Fruit fly (Drosophila melanogaster) whole organism, embryonic: ENCODE results near the gene CG7149.
A peak's percentile ranks its signal among the peaks of the same experiment; 100 is the strongest.

ENCODE experiments used
- Atf3 ChIP-seq: fragments of 200-800 bp; sonication (Bioruptor generic); optimal IDR thresholded peaks from 3 replicates; lab custom pipeline; 2016; ENCODE audit warnings: missing biosample characterization, missing genetic modification characterization
- Atf6 ChIP-seq: fragments of 200-800 bp; sonication (Bioruptor generic); IDR thresholded peaks from 2 replicates; pipeline ENCODE4 v1.3.6; 2022; ENCODE audit warnings: missing biosample characterization, missing genetic modification characterization
- B-H1 ChIP-seq: fragments of 200-800 bp; sonication (Bioruptor generic); IDR thresholded peaks from 3 replicates; pipeline ENCODE4 v1.3.6; 2022; ENCODE audit warnings: missing biosample characterization, missing genetic modification characterization
- CG10147 ChIP-seq: fragments of 200-800 bp; sonication (Bioruptor generic); optimal IDR thresholded peaks from 2 replicates; lab custom pipeline; 2019; ENCODE audit warnings: missing biosample characterization, mild to moderate bottlenecking, missing genetic modification characterization, moderate library complexity
- CG11398 ChIP-seq: fragments of 200-800 bp; sonication (Bioruptor generic); optimal IDR thresholded peaks from 2 replicates; lab custom pipeline; 2016; ENCODE audit warnings: missing biosample characterization, missing genetic modification characterization
- CG12104 ChIP-seq: fragments of 200-800 bp; sonication (Bioruptor generic); optimal IDR thresholded peaks from 3 replicates; lab custom pipeline; 2016; ENCODE audit warnings: missing biosample characterization, missing genetic modification characterization
- CG12236 ChIP-seq: fragments of 200-800 bp; sonication (Bioruptor generic); optimal IDR thresholded peaks from 2 replicates; lab custom pipeline; 2016; ENCODE audit warnings: missing biosample characterization, missing genetic modification characterization
- CG13424 ChIP-seq: fragments of 200-800 bp; sonication (Bioruptor generic); optimal IDR thresholded peaks from 2 replicates; lab custom pipeline; 2019; ENCODE audit warnings: missing biosample characterization, mild to moderate bottlenecking, missing genetic modification characterization, moderate library complexity
- CG14860 ChIP-seq: fragments of 200-800 bp; sonication (Bioruptor generic); IDR thresholded peaks from 3 replicates; pipeline ENCODE4 v1.3.6; 2022; ENCODE audit warnings: missing biosample characterization, missing genetic modification characterization; ENCODE audit not compliant: partially characterized antibody
- CG15514 ChIP-seq: fragments of 200-800 bp; sonication (Bioruptor generic); optimal IDR thresholded peaks from 3 replicates; lab custom pipeline; 2017; ENCODE audit warnings: missing biosample characterization, missing genetic modification characterization, mild to moderate bottlenecking, moderate library complexity, missing genetic modification reagents
- CG15696 ChIP-seq: fragments of 200-800 bp; sonication (Bioruptor generic); optimal IDR thresholded peaks from 2 replicates; lab custom pipeline; 2019; ENCODE audit warnings: missing biosample characterization, mild to moderate bottlenecking, missing genetic modification characterization, moderate library complexity
- CG1647 ChIP-seq: fragments of 200-800 bp; sonication (Bioruptor generic); optimal IDR thresholded peaks from 3 replicates; lab custom pipeline; 2016; ENCODE audit warnings: missing biosample characterization, missing genetic modification characterization
- CG17359 ChIP-seq: fragments of 200-800 bp; sonication (Bioruptor generic); optimal IDR thresholded peaks from 3 replicates; lab custom pipeline; 2018; ENCODE audit warnings: missing biosample characterization, mild to moderate bottlenecking, missing genetic modification characterization, moderate library complexity
- CG17802 ChIP-seq: fragments of 200-800 bp; sonication (Bioruptor generic); optimal IDR thresholded peaks from 2 replicates; lab custom pipeline; 2018; ENCODE audit warnings: missing biosample characterization, mild to moderate bottlenecking, missing genetic modification characterization, moderate library complexity
- CG1792 ChIP-seq: fragments of 200-800 bp; sonication (Bioruptor generic); optimal IDR thresholded peaks from 2 replicates; lab custom pipeline; 2016; ENCODE audit warnings: missing biosample characterization, missing genetic modification characterization
- CG32772 ChIP-seq: fragments of 200-800 bp; sonication (Bioruptor generic); IDR thresholded peaks from 2 replicates; pipeline ENCODE4 v1.3.6; 2022; ENCODE audit warnings: missing biosample characterization, missing genetic modification characterization
- CG34224 ChIP-seq: fragments of 200-800 bp; sonication (Bioruptor generic); IDR thresholded peaks from 3 replicates; pipeline ENCODE4 v1.3.6; 2022; ENCODE audit warnings: missing biosample characterization, missing genetic modification characterization; ENCODE audit not compliant: partially characterized antibody
- CG34376 ChIP-seq: fragments of 200-800 bp; sonication (Bioruptor generic); optimal IDR thresholded peaks from 2 replicates; lab custom pipeline; 2018; ENCODE audit warnings: missing biosample characterization, mild to moderate bottlenecking, missing genetic modification characterization
- CG3838 ChIP-seq: fragments of 200-800 bp; sonication (Bioruptor generic); optimal IDR thresholded peaks from 3 replicates; lab custom pipeline; 2016; ENCODE audit warnings: missing biosample characterization, missing genetic modification characterization
- CG3847 ChIP-seq: fragments of 200-800 bp; sonication (Bioruptor generic); IDR thresholded peaks from 2 replicates; pipeline ENCODE4 v1.3.6; 2022; ENCODE audit warnings: missing biosample characterization, missing genetic modification characterization
- CG4282 ChIP-seq: fragments of 200-800 bp; sonication (Bioruptor generic); optimal IDR thresholded peaks from 2 replicates; lab custom pipeline; 2016; ENCODE audit warnings: missing biosample characterization, missing genetic modification characterization
- CG6654 ChIP-seq: fragments of 200-800 bp; sonication (Bioruptor generic); optimal IDR thresholded peaks from 2 replicates; lab custom pipeline; 2017; ENCODE audit warnings: missing biosample characterization, mild to moderate bottlenecking, missing genetic modification characterization
- CG6683 ChIP-seq: fragments of 200-800 bp; sonication (Bioruptor generic); optimal IDR thresholded peaks from 2 replicates; lab custom pipeline; 2017; ENCODE audit warnings: missing biosample characterization, mild to moderate bottlenecking, missing genetic modification characterization, missing genetic modification reagents
- CG6689 ChIP-seq: fragments of 200-800 bp; sonication (Bioruptor generic); IDR thresholded peaks from 2 replicates; pipeline ENCODE4 v1.3.6; 2022; ENCODE audit warnings: missing biosample characterization, missing genetic modification characterization
- CG7271 ChIP-seq: fragments of 200-800 bp; sonication (Bioruptor generic); optimal IDR thresholded peaks from 2 replicates; lab custom pipeline; 2018; ENCODE audit warnings: missing biosample characterization, mild to moderate bottlenecking, missing genetic modification characterization, moderate library complexity
- CG8089 ChIP-seq: fragments of 200-800 bp; sonication (Bioruptor generic); optimal IDR thresholded peaks from 3 replicates; lab custom pipeline; 2016; ENCODE audit warnings: missing biosample characterization, missing genetic modification characterization
- CG8765 ChIP-seq: fragments of 200-800 bp; sonication (Bioruptor generic); IDR thresholded peaks from 2 replicates; pipeline ENCODE4 v1.3.6; 2022; ENCODE audit warnings: missing biosample characterization, missing genetic modification characterization
- CG9876 ChIP-seq: fragments of 200-800 bp; sonication (Bioruptor generic); optimal IDR thresholded peaks from 2 replicates; lab custom pipeline; 2016; ENCODE audit warnings: missing biosample characterization, missing genetic modification characterization
- CTCF ChIP-seq: fragments of 200-800 bp; sonication (Bioruptor generic); optimal IDR thresholded peaks from 2 replicates; lab custom pipeline; 2017; ENCODE audit warnings: missing biosample characterization, mild to moderate bottlenecking, missing genetic modification characterization, moderate library complexity
- CkIIα-i1 ChIP-seq: fragments of 200-800 bp; sonication (Bioruptor generic); IDR thresholded peaks from 2 replicates; pipeline ENCODE4 v1.3.6; 2022; ENCODE audit warnings: missing biosample characterization, missing genetic modification characterization
- HLH54F ChIP-seq: fragments of 200-800 bp; sonication (Bioruptor generic); optimal IDR thresholded peaks from 3 replicates; lab custom pipeline; 2016; ENCODE audit warnings: missing biosample characterization, missing genetic modification characterization
- Hr39 ChIP-seq: fragments of >200 bp; optimal IDR thresholded peaks from 2 replicates; lab custom pipeline; 2017
- MESR4 ChIP-seq: fragments of 200-800 bp; sonication (Bioruptor generic); optimal IDR thresholded peaks from 2 replicates; lab custom pipeline; 2018; ENCODE audit warnings: missing biosample characterization, mild to moderate bottlenecking, missing genetic modification characterization, moderate library complexity
- Med ChIP-seq: fragments of 200-800 bp; sonication (Bioruptor generic); peaks from one replicate; lab custom pipeline; 2016; ENCODE audit warnings: missing biosample characterization, missing genetic modification characterization, mild to moderate bottlenecking, inconsistent platforms, moderate library complexity
- Sry-β ChIP-seq: fragments of 200-800 bp; sonication (Bioruptor generic); optimal IDR thresholded peaks from 2 replicates; lab custom pipeline; 2018; ENCODE audit warnings: missing biosample characterization, mild to moderate bottlenecking, missing genetic modification characterization, moderate library complexity
- TFAM ChIP-seq: fragments of 200-800 bp; sonication (Bioruptor generic); optimal IDR thresholded peaks from 2 replicates; lab custom pipeline; 2017; ENCODE audit warnings: missing biosample characterization, missing genetic modification characterization, inconsistent platforms
- Xbp1 ChIP-seq: fragments of 200-800 bp; sonication (Bioruptor generic); optimal IDR thresholded peaks from 3 replicates; lab custom pipeline; 2016; ENCODE audit warnings: missing biosample characterization, mild to moderate bottlenecking, missing genetic modification characterization
- Xrp1 ChIP-seq: fragments of 200-800 bp; sonication (Bioruptor generic); IDR thresholded peaks from 2 replicates; pipeline ENCODE4 v1.3.6; 2022; ENCODE audit warnings: missing biosample characterization, missing genetic modification characterization
- bigmax ChIP-seq: fragments of 200-800 bp; sonication (Bioruptor generic); optimal IDR thresholded peaks from 2 replicates; lab custom pipeline; 2018; ENCODE audit warnings: missing biosample characterization, mild to moderate bottlenecking, missing genetic modification characterization
- bowl ChIP-seq: fragments of 200-800 bp; sonication (Bioruptor generic); IDR thresholded peaks from 2 replicates; pipeline ENCODE4 v1.3.6; 2022; ENCODE audit warnings: missing biosample characterization, missing genetic modification characterization
- cg ChIP-seq: fragments of 200-800 bp; sonication (Bioruptor generic); optimal IDR thresholded peaks from 3 replicates; lab custom pipeline; 2019; ENCODE audit warnings: missing biosample characterization, mild to moderate bottlenecking, missing genetic modification characterization, moderate library complexity
- croc ChIP-seq: fragments of 200-800 bp; sonication (Bioruptor generic); conservative IDR thresholded peaks from 3 replicates; pipeline ENCODE4 v1.3.6; 2022; ENCODE audit warnings: missing biosample characterization, missing genetic modification characterization
- danr ChIP-seq: fragments of 200-800 bp; sonication (Bioruptor generic); IDR thresholded peaks from 2 replicates; pipeline ENCODE4 v1.3.6; 2022; ENCODE audit warnings: missing biosample characterization, missing genetic modification characterization
- fru ChIP-seq: fragments of >200 bp; optimal IDR thresholded peaks from 2 replicates; lab custom pipeline; 2017
- grn ChIP-seq: fragments of 200-800 bp; sonication (Bioruptor generic); optimal IDR thresholded peaks from 3 replicates; lab custom pipeline; 2017; ENCODE audit warnings: missing biosample characterization, missing genetic modification characterization
- gsb-n ChIP-seq: fragments of 200-800 bp; sonication (Bioruptor generic); optimal IDR thresholded peaks from 3 replicates; lab custom pipeline; 2018; ENCODE audit warnings: missing biosample characterization, mild to moderate bottlenecking, missing genetic modification characterization
- jigr1 ChIP-seq: fragments of 200-800 bp; sonication (Bioruptor generic); IDR thresholded peaks from 3 replicates; pipeline ENCODE4 v1.3.6; 2022; ENCODE audit warnings: missing biosample characterization, missing genetic modification characterization
- ken ChIP-seq: fragments of 200-800 bp; sonication (Bioruptor generic); IDR thresholded peaks from 3 replicates; pipeline ENCODE4 v1.3.6; 2022; ENCODE audit warnings: missing biosample characterization, missing genetic modification characterization
- otp ChIP-seq: fragments of 200-800 bp; sonication (Bioruptor generic); IDR thresholded peaks from 3 replicates; pipeline ENCODE4, ENCODE4 v1.3.6; 2022; ENCODE audit warnings: missing biosample characterization, missing genetic modification characterization
- sqz ChIP-seq: fragments of 200-800 bp; sonication (Bioruptor generic); optimal IDR thresholded peaks from 3 replicates; lab custom pipeline; 2018; ENCODE audit warnings: missing biosample characterization, mild to moderate bottlenecking, missing genetic modification characterization
- tup ChIP-seq: fragments of 200-800 bp; sonication (Bioruptor generic); optimal IDR thresholded peaks from 2 replicates; lab custom pipeline; 2016; ENCODE audit warnings: missing biosample characterization, mild to moderate bottlenecking, missing genetic modification characterization, moderate library complexity
- usp ChIP-seq: fragments of >200 bp; optimal IDR thresholded peaks from 2 replicates; lab custom pipeline; 2017; ENCODE audit warnings: missing biosample characterization, missing genetic modification characterization

Gene CG7149

dm6 chr2L:7811249-7812002 lies 21.1 kb upstream of the CG7149 start, which contains the start of gene LanB1 (continued):
- TF ChIP-seq gsb-n (no peak), HLH54F (no peak), CG17802 (tag; lab: Kevin White, UChicago) (no peak), otp (GFP tag; lab: Robert Waterston, UW) (no peak), Atf3 (GFP tag; lab: Kevin White, UChicago) (no peak), TFAM (GFP tag; lab: Kevin White, UChicago) (no peak), CG8765 (no peak; the same call in 1 of the 2 replicates), Atf6 (GFP tag; lab: Robert Waterston, UW) (no peak), CG12104 (GFP tag; lab: Kevin White, UChicago) (no peak), bowl (GFP tag; lab: Robert Waterston, UW) (0 out of 2 replicates have a peak, but pooled peaks have one; percentile 14), CG1647 (GFP tag; lab: Kevin White, UChicago) (no peak), danr (GFP tag; lab: Robert Waterston, UW) (no peak), Sry-β (GFP tag; lab: Kevin White, UChicago) (no peak), CG4282 (no peak), CG14860 (no peak; the same call in 2 of the 3 replicates), fru (lab: Kevin White, UChicago) (no peak), CTCF (GFP tag; lab: Kevin White, UChicago) (no peak), CkIIα-i1 (GFP tag; lab: Robert Waterston, UW) (no peak), Hr39 (lab: Kevin White, UChicago) (no peak), tup (GFP tag; lab: Kevin White, UChicago) (no peak), CG6654 (GFP tag; lab: Kevin White, UChicago) (no peak), CG12236 (GFP tag; lab: Kevin White, UChicago) (no peak), CG6683 (GFP tag; lab: Kevin White, UChicago) (no peak), CG15696 (no peak), CG9876 (no peak), bigmax (GFP tag; lab: Kevin White, UChicago) (no peak), grn (GFP tag; lab: Kevin White, UChicago) (no peak), CG7271 (tag; lab: Kevin White, UChicago) (no peak), CG3847 (GFP tag; lab: Robert Waterston, UW) (no peak), MESR4 (peak; percentile 26), jigr1 (GFP tag; lab: Robert Waterston, UW) (no peak), CG11398 (GFP tag; lab: Kevin White, UChicago) (no peak), Xbp1 (GFP tag; lab: Kevin White, UChicago) (no peak), ken (no peak), CG13424 (tag; lab: Kevin White, UChicago) (no peak), croc (GFP tag; lab: Robert Waterston, UW) (no peak), CG32772 (no peak), CG10147 (GFP tag; lab: Kevin White, UChicago) (no peak), Med (GFP tag; lab: Kevin White, UChicago) (peak; percentile 75), B-H1 (GFP tag; lab: Robert Waterston, UW) (no peak; the same call in 2 of the 3 replicates), CG6689 (GFP tag; lab: Robert Waterston, UW) (no peak), CG34224 (GFP tag; lab: Robert Waterston, UW) (peak; percentile 47), CG3838 (no peak), CG34376 (GFP tag; lab: Kevin White, UChicago) (no peak), sqz (GFP tag; lab: Kevin White, UChicago) (peak; percentile 26), Xrp1 (GFP tag; lab: Robert Waterston, UW) (no peak), usp (GFP tag; lab: Kevin White, UChicago) (no peak), CG15514 (GFP tag; lab: Kevin White, UChicago) (no peak), CG1792 (GFP tag; lab: Kevin White, UChicago) (no peak), CG8089 (no peak), cg (GFP tag; lab: Kevin White, UChicago) (peak; percentile 86), CG17359 (peak; percentile 39)
